Fruit fly (Drosophila melanogaster): ENCODE data around the gene CG34279.

Gene CG34279

dm6 chr3R:17366023-17366422, 37.1 kb downstream of the CG34279 start, which contains the start of gene beat-IIa:
beat-IIa (minus strand) TSS chr3R:17366119.
- no peak for TF ChIP-seq CG6854 (GFP tag; optimal IDR thresholded peaks at IDR 0.05)
- TF ChIP-seq Met (GFP tag; optimal IDR thresholded peaks at IDR 0.05) = no peak
- TF ChIP-seq CG7368 (GFP tag; optimal IDR thresholded peaks at IDR 0.05) = no peak
- no peak for TF ChIP-seq esn (GFP tag; optimal IDR thresholded peaks at IDR 0.05)
- no peak for TF ChIP-seq achi (GFP tag; optimal IDR thresholded peaks at IDR 0.05)
- TF ChIP-seq CG8632 (GFP tag; optimal IDR thresholded peaks at IDR 0.05) = no peak

dm6 chr3R:17359370-17359769, 43.7 kb downstream of the CG34279 start:
- TF ChIP-seq CG1621 (tag; optimal IDR thresholded peaks at IDR 0.05) = no peak
